Fruit fly (Drosophila melanogaster): ENCODE measurements around the gene Vinc.

- TF ChIP-seq EcR (GFP tag; optimal IDR thresholded peaks at IDR 0.05): no peak
- no peak for TF ChIP-seq CG8478 (optimal IDR thresholded peaks at IDR 0.05)
- no peak for TF ChIP-seq Dll (optimal IDR thresholded peaks at IDR 0.05)
- TF ChIP-seq psq (optimal IDR thresholded peaks at IDR 0.05): no peak
- TF ChIP-seq pan (optimal IDR thresholded peaks at IDR 0.05): no peak
Observed at dm6 chrX:2249763-2250162, 27.4 kb upstream of the Vinc start, which contains the start of gene crn.

Data from whole organism.